Fruit fly (Drosophila melanogaster): ENCODE results near the gene Pcp.

dm6 chr2L:7065687-7066086 is 44.2 kb downstream of the Pcp start, which contains the start of gene Nuf2:
- TF ChIP-seq CG3407 (GFP tag; optimal IDR thresholded peaks at IDR 0.05) = no peak
- TF ChIP-seq pb (GFP tag; optimal IDR thresholded peaks at IDR 0.05) = no peak
- no peak for TF ChIP-seq exex (tag; optimal IDR thresholded peaks at IDR 0.05)
- TF ChIP-seq bcd (GFP tag; optimal IDR thresholded peaks at IDR 0.05) = no peak
- TF ChIP-seq H15 (GFP tag; IDR thresholded peaks at IDR 0.05) = no peak
- TF ChIP-seq crp (GFP tag; optimal IDR thresholded peaks at IDR 0.05) = no peak
- no peak for TF ChIP-seq CG16813 (GFP tag; IDR thresholded peaks at IDR 0.05; ENCODE audit: partially characterized antibody)
- no peak for TF ChIP-seq CG31441 (GFP tag; IDR thresholded peaks at IDR 0.05)
- TF ChIP-seq bsh (GFP tag; optimal IDR thresholded peaks at IDR 0.05) = no peak
- TF ChIP-seq CG16863 (GFP tag; optimal IDR thresholded peaks at IDR 0.05) = no peak
